Fruit fly (Drosophila melanogaster) Kc167 (cell line): ENCODE measurements around the gene sra.

Experiments
- Myc ChIP-seq: fragments of >200 bp; optimal IDR thresholded peaks from 2 replicates; lab custom pipeline; 2017; ENCODE audit warnings: missing external identifiers
- Sin3A ChIP-seq: fragments of >200 bp; optimal IDR thresholded peaks from 2 replicates; lab custom pipeline; 2018; ENCODE audit warnings: missing external identifiers
- h ChIP-seq: fragments of >200 bp; optimal IDR thresholded peaks from 3 replicates; lab custom pipeline; 2018; ENCODE audit warnings: missing external identifiers
- insv ChIP-seq: fragments of >200 bp; optimal IDR thresholded peaks from 3 replicates; lab custom pipeline; 2018; ENCODE audit warnings: missing external identifiers
- psq ChIP-seq: fragments of >200 bp; optimal IDR thresholded peaks from 2 replicates; lab custom pipeline; 2017; ENCODE audit warnings: missing external identifiers
- ttk ChIP-seq: sonication (Bioruptor generic); optimal IDR thresholded peaks from 2 replicates; lab custom pipeline; 2017; ENCODE audit warnings: missing external identifiers

DNA sequence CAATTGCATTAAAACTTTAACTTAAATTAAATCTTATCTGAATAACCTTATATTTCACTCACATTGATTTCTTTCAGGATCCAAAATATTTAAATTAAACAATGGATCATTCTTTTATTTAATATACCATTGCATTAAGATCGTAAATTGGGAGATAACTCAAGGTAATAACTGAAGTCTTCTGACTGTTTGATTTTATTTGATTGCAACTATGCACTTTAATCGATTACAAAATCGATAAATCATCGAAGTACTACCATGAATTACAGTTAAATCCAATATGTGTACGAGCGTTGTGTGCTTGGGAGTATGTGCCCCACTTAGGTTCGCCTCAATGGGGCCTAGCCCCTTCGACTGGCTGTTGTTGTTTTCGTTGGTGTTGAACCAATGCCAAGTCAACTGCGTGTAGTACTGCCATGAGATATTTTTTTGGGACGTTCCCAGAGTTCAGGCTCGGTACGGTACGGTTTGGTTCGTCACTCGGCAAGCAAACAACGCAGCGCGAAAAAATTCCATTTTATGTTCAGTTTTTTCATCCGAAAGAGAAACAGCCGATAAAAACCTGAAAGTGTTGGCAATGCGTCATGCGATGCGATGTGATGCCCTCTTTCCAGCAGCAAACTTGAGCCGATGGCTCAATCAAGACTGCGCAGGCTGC is 25.2 kb downstream of the sra start:
- no peak for TF ChIP-seq h
- no peak for TF ChIP-seq Myc (lab: Kevin White, UChicago)
- TF ChIP-seq insv (lab: Kevin White, UChicago), result no peak
- TF ChIP-seq Sin3A (lab: Kevin White, UChicago), result no peak
- no peak for TF ChIP-seq psq (lab: Kevin White, UChicago)
- no peak for TF ChIP-seq ttk (lab: Kevin White, UChicago)
